Worm (Caenorhabditis elegans) whole organism, L4 larva: ENCODE results near the gene W06A7.4.

ENCODE experiments used
- F26F4.8 ChIP-seq: fragments of 200-800 bp; sonication (Bioruptor generic); conservative IDR thresholded peaks from 2 replicates; pipeline ENCODE4 v1.3.6; 2022; ENCODE audit warnings: missing genetic modification characterization, missing compliant biosample characterization
- lsy-2 ChIP-seq, 2 experiments: fragments of 150-350 bp in 1 of 2; sonication (generic microtip) in 1 of 2; optimal IDR thresholded peaks; 2 replicates each; lab custom pipeline; 2014 to 2017; ENCODE audit warnings: missing biosample characterization in 2 of 2, missing genetic modification characterization in 2 of 2
- zag-1 ChIP-seq: fragments of 150-350 bp; optimal IDR thresholded peaks from 2 replicates; lab custom pipeline; 2014; ENCODE audit warnings: missing biosample characterization, missing genetic modification characterization

ce11 chrV:14831460-14832120 is 7.4 kb downstream of the W06A7.4 start:
- TF ChIP-seq F26F4.8 = no peak
- peak in 1 of 2 experiments; percentile 36 for TF ChIP-seq lsy-2 (tag; optimal IDR thresholded peaks at IDR 0.05; lab: Kevin White, UChicago)
- no peak for TF ChIP-seq zag-1 (tag; lab: Kevin White, UChicago)
